Worm (Caenorhabditis elegans) whole organism, L3 larva: ENCODE measurements around the gene F53G2.1.

Experiments used
- ama-1 ChIP-seq: fragments of 150-350 bp; optimal IDR thresholded peaks from 2 replicates; lab custom pipeline; 2018
- ceh-16 ChIP-seq: sonication (generic microtip); optimal IDR thresholded peaks from 2 replicates; lab custom pipeline; 2017; ENCODE audit warnings: missing biosample characterization, missing genetic modification characterization
- ceh-82 ChIP-seq: fragments of 150-350 bp; optimal IDR thresholded peaks from 2 replicates; lab custom pipeline; 2014; ENCODE audit warnings: missing biosample characterization, missing genetic modification characterization
- elt-1 ChIP-seq: fragments of 150-350 bp; optimal IDR thresholded peaks from 2 replicates; lab custom pipeline; 2014; ENCODE audit warnings: missing biosample characterization, missing genetic modification characterization
- fkh-10 ChIP-seq: sonication (generic microtip); optimal IDR thresholded peaks from 2 replicates; lab custom pipeline; 2017; ENCODE audit warnings: missing biosample characterization, missing genetic modification reagents, missing genetic modification characterization
- fkh-2 ChIP-seq: fragments of 150-350 bp; optimal IDR thresholded peaks from 2 replicates; lab custom pipeline; 2014; ENCODE audit warnings: missing biosample characterization, missing genetic modification reagents, missing genetic modification characterization
- mdl-1 ChIP-seq: fragments of 150-350 bp; optimal IDR thresholded peaks from 2 replicates; lab custom pipeline; 2014; ENCODE audit warnings: missing biosample characterization, missing genetic modification characterization
- nhr-11 ChIP-seq: fragments of 150-350 bp; optimal IDR thresholded peaks from 2 replicates; lab custom pipeline; 2014; ENCODE audit warnings: missing biosample characterization, missing genetic modification characterization
- nhr-12 ChIP-seq: fragments of 150-350 bp; optimal IDR thresholded peaks from 2 replicates; lab custom pipeline; 2014; ENCODE audit warnings: missing biosample characterization, missing genetic modification characterization
- nhr-23 ChIP-seq: fragments of 150-350 bp; optimal IDR thresholded peaks from 2 replicates; lab custom pipeline; 2014; ENCODE audit warnings: missing biosample characterization, missing genetic modification reagents, missing genetic modification characterization
- nhr-237 ChIP-seq: fragments of 150-350 bp; optimal IDR thresholded peaks from 2 replicates; lab custom pipeline; 2014; ENCODE audit warnings: missing biosample characterization, missing genetic modification characterization
- pha-4 ChIP-seq: fragments of 150-350 bp; optimal IDR thresholded peaks from 2 replicates; lab custom pipeline; 2014; ENCODE audit warnings: missing biosample characterization, missing genetic modification reagents, missing genetic modification characterization
- unc-39 ChIP-seq: sonication (generic microtip); optimal IDR thresholded peaks from 4 replicates; lab custom pipeline; 2017; ENCODE audit warnings: missing biosample characterization, missing genetic modification characterization
- zag-1 ChIP-seq: fragments of 150-350 bp; optimal IDR thresholded peaks from 2 replicates; lab custom pipeline; 2014; ENCODE audit warnings: missing biosample characterization, missing genetic modification characterization

DNA sequence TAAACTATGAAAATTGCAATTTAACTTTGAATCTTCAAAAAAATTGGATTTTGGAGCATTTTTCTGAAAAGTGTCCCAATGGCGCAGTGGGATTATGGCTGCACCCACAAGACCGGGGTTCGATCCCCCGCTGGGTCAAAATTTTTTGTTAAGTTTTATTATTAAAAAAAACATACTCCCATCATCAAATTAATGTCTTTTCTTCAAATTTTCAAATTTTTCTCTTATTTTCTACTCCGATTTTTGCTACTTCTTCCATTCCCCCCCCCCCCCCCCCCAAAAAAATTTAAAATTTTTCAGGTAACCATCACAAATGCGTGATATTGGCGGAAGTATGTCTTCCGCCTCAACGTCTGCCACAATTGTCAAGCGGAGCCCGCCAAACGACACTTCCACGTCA lies 45.5 kb upstream of the F53G2.1 start, which contains the start of gene vab-19:
- TF ChIP-seq ceh-82 = no peak
- no peak for TF ChIP-seq ama-1 (lab: Kevin White, UChicago)
- TF ChIP-seq unc-39 = no peak
- no peak for TF ChIP-seq nhr-237 (tag; lab: Kevin White, UChicago)
- no peak for TF ChIP-seq nhr-23
- TF ChIP-seq nhr-11 = no peak
- TF ChIP-seq mdl-1 (tag; lab: Kevin White, UChicago) = no peak
- TF ChIP-seq zag-1 (tag; lab: Kevin White, UChicago) = no peak
- no peak for TF ChIP-seq fkh-2 (tag; lab: Kevin White, UChicago)
- TF ChIP-seq elt-1 (tag; lab: Kevin White, UChicago) = no peak
- no peak for TF ChIP-seq fkh-10 (GFP tag; lab: Kevin White, UChicago)
- TF ChIP-seq pha-4 = no peak
- no peak for TF ChIP-seq ceh-16 (tag; lab: Kevin White, UChicago)
- TF ChIP-seq nhr-12 (tag; lab: Kevin White, UChicago) = no peak
